Fruit fly (Drosophila melanogaster): Measurements from ENCODE around the gene CG14736.

The CG14736 gene

DNA sequence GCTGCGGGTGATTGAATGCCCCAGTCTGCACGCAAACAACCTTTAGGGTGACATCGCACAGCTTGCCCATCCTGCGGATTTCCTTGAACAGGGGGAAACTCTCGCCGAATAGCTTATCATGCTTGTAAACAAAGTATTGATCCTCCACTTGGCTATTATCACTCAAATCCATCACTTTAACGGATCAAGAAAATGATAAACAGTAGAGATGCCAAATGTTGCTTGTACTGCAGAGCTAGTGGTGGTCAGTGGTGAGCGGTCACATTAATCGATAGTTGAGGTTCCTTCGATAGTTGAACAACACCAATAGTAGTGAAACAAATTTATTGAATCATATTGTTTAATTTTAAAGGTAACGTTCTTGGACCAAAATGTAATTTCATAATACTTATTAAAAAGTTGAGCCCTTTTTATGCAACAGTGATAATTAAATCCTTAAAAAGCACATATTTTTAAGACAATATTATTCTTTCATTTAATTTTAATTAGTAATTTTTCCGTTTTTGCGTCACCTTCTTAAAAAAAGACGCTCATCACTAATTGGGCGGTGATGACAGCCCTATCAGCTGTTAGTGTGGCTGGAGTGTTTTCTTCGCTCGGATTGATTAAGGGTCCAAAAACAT is 30.0 kb upstream of the CG14736 start, which contains the start of the genes KLHL18 and GCC185 (continued):
- TF ChIP-seq Hr51 (GFP tag; optimal IDR thresholded peaks at IDR 0.05) (peak in 1 of 2 experiments; percentile 73), slou (GFP tag; optimal IDR thresholded peaks at IDR 0.05) (peak; percentile 65), CG9932 (GFP tag; IDR thresholded peaks at IDR 0.05) (peak; percentile 88), CG9817 (tag; optimal IDR thresholded peaks at IDR 0.05) (peak; percentile 88), CG34376 (GFP tag; optimal IDR thresholded peaks at IDR 0.05) (no peak), CG6791 (GFP tag; IDR thresholded peaks at IDR 0.05; ENCODE audit: partially characterized antibody) (peak; percentile 74), NfI (GFP tag; optimal IDR thresholded peaks at IDR 0.05) (peak; percentile 62), Oli (tag; optimal IDR thresholded peaks at IDR 0.05) (peak; percentile 63), ac (GFP tag; optimal IDR thresholded peaks at IDR 0.05) (no peak), scrt (GFP tag; optimal IDR thresholded peaks at IDR 0.05) (peak; percentile 52), gsb-n (tag; optimal IDR thresholded peaks at IDR 0.05) (no peak), Atf6 (GFP tag; IDR thresholded peaks at IDR 0.05) (peak; percentile 30; the same call in 1 of the 2 replicates), CG14667 (GFP tag; IDR thresholded peaks at IDR 0.05) (peak; percentile 56; the same call in 1 of the 2 replicates), hth (optimal IDR thresholded peaks at IDR 0.05) (no peak), z (GFP tag; IDR thresholded peaks at IDR 0.05) (no peak), Poxn (GFP tag; IDR thresholded peaks at IDR 0.05) (peak; percentile 16; the same call in 1 of the 2 replicates), CG10979 (tag; optimal IDR thresholded peaks at IDR 0.05) (peak; percentile 66), Atf3 (GFP tag; optimal IDR thresholded peaks at IDR 0.05) (peak; percentile 36), CG31441 (GFP tag; IDR thresholded peaks at IDR 0.05) (no peak; the same call in 1 of the 2 replicates), Med (GFP tag) (peak; percentile 84), CG34224 (GFP tag; IDR thresholded peaks at IDR 0.05; ENCODE audit: partially characterized antibody) (peak; percentile 62; the same call in 1 of the 3 replicates), CG18599 (GFP tag; optimal IDR thresholded peaks at IDR 0.05) (no peak), caup (GFP tag; optimal IDR thresholded peaks at IDR 0.05; ENCODE audit: severe bottlenecking) (no peak), CG10462 (GFP tag; optimal IDR thresholded peaks at IDR 0.05) (peak; percentile 49), sisA (GFP tag; IDR thresholded peaks at IDR 0.05) (peak; percentile 78), CG14710 (tag; optimal IDR thresholded peaks at IDR 0.05) (peak; percentile 92), Fer1 (GFP tag; optimal IDR thresholded peaks at IDR 0.05) (no peak), BtbVII (GFP tag; optimal IDR thresholded peaks at IDR 0.05) (peak; percentile 16), H15 (GFP tag; IDR thresholded peaks at IDR 0.05) (peak; percentile 55; the same call in 1 of the 3 replicates), zen (tag; optimal IDR thresholded peaks at IDR 0.05) (peak; percentile 78), Gsc (GFP tag; IDR thresholded peaks at IDR 0.05) (no peak), CG13296 (GFP tag; optimal IDR thresholded peaks at IDR 0.05) (no peak), CG1602 (GFP tag; optimal IDR thresholded peaks at IDR 0.05) (peak; percentile 80), CG15696 (tag; optimal IDR thresholded peaks at IDR 0.05) (peak; percentile 84), vvl (GFP tag; IDR thresholded peaks at IDR 0.05) (peak; percentile 73), CG5180 (GFP tag; optimal IDR thresholded peaks at IDR 0.05) (no peak), CG17568 (GFP tag; optimal IDR thresholded peaks at IDR 0.05) (no peak), ase (GFP tag; IDR thresholded peaks at IDR 0.05) (0 out of 3 replicates have a peak, but pooled peaks have one; percentile 14), nerfin-2 (GFP tag; IDR thresholded peaks at IDR 0.05; ENCODE audit: partially characterized antibody) (peak; percentile 57), E2f1 (GFP tag; IDR thresholded peaks at IDR 0.05) (peak; percentile 43; the same call in 1 of the 2 replicates), CG10654 (GFP tag; optimal IDR thresholded peaks at IDR 0.05) (peak; percentile 79), Abd-B (GFP tag; optimal IDR thresholded peaks at IDR 0.05) (peak; percentile 92), D19A (tag; optimal IDR thresholded peaks at IDR 0.05) (peak; percentile 61), Atf-2 (GFP tag; optimal IDR thresholded peaks at IDR 0.05) (peak; percentile 51), Camta (GFP tag; optimal IDR thresholded peaks at IDR 0.05) (peak; percentile 61), CG11696 (GFP tag; IDR thresholded peaks at IDR 0.05) (no peak), Sin3A (optimal IDR thresholded peaks at IDR 0.05) (peak; percentile 94), CG2678 (tag; optimal IDR thresholded peaks at IDR 0.05) (no peak), CG9727 (GFP tag; optimal IDR thresholded peaks at IDR 0.05) (peak; percentile 76)
